Fruit fly (Drosophila melanogaster): ENCODE results near the gene kmg.

dm6 chr2L:13206857-13207463, 46.6 kb downstream of the kmg start:
- TF ChIP-seq dac (GFP tag; optimal IDR thresholded peaks at IDR 0.05) (no peak), CG16779 (tag; optimal IDR thresholded peaks at IDR 0.05) (no peak), lz (GFP tag; optimal IDR thresholded peaks at IDR 0.05) (no peak), Sox102F (GFP tag; optimal IDR thresholded peaks at IDR 0.05) (no peak), Hr4 (GFP tag; optimal IDR thresholded peaks at IDR 0.05) (no peak)

Measured in whole organism, prepupa.